Worm (Caenorhabditis elegans) whole organism, L1 larva: ENCODE results near the gene F26A1.3.

ENCODE experiments used
- fos-1 ChIP-seq: fragments of 150-350 bp; optimal IDR thresholded peaks from 2 replicates; lab custom pipeline; 2014; ENCODE audit warnings: missing biosample characterization, missing genetic modification characterization
- irx-1 ChIP-seq: sonication (generic microtip); optimal IDR thresholded peaks from 2 replicates; lab custom pipeline; 2016; ENCODE audit warnings: missing genetic modification characterization, missing compliant biosample characterization
- lin-39 ChIP-seq: fragments of 150-350 bp; optimal IDR thresholded peaks from 2 replicates; lab custom pipeline; 2014; ENCODE audit warnings: missing biosample characterization, missing genetic modification reagents, missing genetic modification characterization
- mab-9 ChIP-seq: fragments of 200-800 bp; sonication (Bioruptor generic); IDR thresholded peaks from 2 replicates; pipeline ENCODE4 v1.3.6; 2022; ENCODE audit warnings: missing genetic modification reagents, missing genetic modification characterization, missing compliant biosample characterization
- mep-1 ChIP-seq: fragments of 150-350 bp; optimal IDR thresholded peaks from 2 replicates; lab custom pipeline; 2014; ENCODE audit warnings: missing biosample characterization, missing genetic modification characterization
- nhr-12 ChIP-seq: sonication (generic microtip); optimal IDR thresholded peaks from 2 replicates; lab custom pipeline; 2017; ENCODE audit warnings: missing biosample characterization, missing genetic modification characterization
- nhr-237 ChIP-seq: fragments of 150-350 bp; optimal IDR thresholded peaks from 2 replicates; lab custom pipeline; 2014; ENCODE audit warnings: missing biosample characterization, missing genetic modification characterization
- snpc-4 ChIP-seq: fragments of 150-350 bp; optimal IDR thresholded peaks from 2 replicates; lab custom pipeline; 2014; ENCODE audit warnings: missing biosample characterization, missing genetic modification characterization
- sptf-1 ChIP-seq: fragments of 150-350 bp; optimal IDR thresholded peaks from 2 replicates; lab custom pipeline; 2014; ENCODE audit warnings: missing biosample characterization, missing genetic modification characterization
- xbp-1 ChIP-seq: sonication (generic microtip); optimal IDR thresholded peaks from 2 replicates; lab custom pipeline; 2016; ENCODE audit warnings: missing genetic modification characterization, missing compliant biosample characterization

DNA sequence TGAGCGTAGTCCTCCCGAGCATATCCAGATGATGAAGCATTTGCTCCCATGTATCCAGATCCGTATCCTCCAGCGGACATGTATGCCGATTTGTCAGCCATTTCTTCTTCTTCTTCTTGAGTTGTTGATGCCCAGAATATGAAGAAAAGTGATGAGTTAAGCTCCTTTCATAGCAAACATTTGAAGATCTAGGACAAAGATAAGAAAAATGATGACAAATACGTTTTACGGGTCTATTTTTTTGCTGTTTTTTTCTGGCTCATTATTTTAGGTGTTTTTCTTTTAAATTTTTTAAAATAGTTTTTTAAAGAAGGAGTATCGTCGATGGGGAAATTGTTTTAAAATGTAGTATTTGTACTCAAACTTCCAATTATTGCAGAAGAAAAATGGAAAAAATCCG, 3.5 kb downstream of the F26A1.3 start, which contains the start of gene nspd-9:
- no peak for TF ChIP-seq xbp-1 (tag; lab: Kevin White, UChicago)
- no peak for TF ChIP-seq sptf-1 (tag; lab: Kevin White, UChicago)
- TF ChIP-seq fos-1 (tag; lab: Kevin White, UChicago): no peak
- TF ChIP-seq lin-39 (tag; lab: Kevin White, UChicago): no peak
- TF ChIP-seq irx-1 (tag; lab: Kevin White, UChicago): no peak
- no peak for TF ChIP-seq snpc-4 (tag; lab: Kevin White, UChicago)
- no peak for TF ChIP-seq nhr-12 (tag; lab: Kevin White, UChicago)
- TF ChIP-seq mab-9 (GFP tag; lab: Robert Waterston, UW): no peak
- no peak for TF ChIP-seq nhr-237 (tag; lab: Kevin White, UChicago)
- no peak for TF ChIP-seq mep-1 (tag; lab: Kevin White, UChicago)
